Worm (Caenorhabditis elegans): ENCODE measurements around the gene lbp-3.
A peak's percentile ranks its signal among the peaks of the same experiment; 100 is the strongest.

DNA sequence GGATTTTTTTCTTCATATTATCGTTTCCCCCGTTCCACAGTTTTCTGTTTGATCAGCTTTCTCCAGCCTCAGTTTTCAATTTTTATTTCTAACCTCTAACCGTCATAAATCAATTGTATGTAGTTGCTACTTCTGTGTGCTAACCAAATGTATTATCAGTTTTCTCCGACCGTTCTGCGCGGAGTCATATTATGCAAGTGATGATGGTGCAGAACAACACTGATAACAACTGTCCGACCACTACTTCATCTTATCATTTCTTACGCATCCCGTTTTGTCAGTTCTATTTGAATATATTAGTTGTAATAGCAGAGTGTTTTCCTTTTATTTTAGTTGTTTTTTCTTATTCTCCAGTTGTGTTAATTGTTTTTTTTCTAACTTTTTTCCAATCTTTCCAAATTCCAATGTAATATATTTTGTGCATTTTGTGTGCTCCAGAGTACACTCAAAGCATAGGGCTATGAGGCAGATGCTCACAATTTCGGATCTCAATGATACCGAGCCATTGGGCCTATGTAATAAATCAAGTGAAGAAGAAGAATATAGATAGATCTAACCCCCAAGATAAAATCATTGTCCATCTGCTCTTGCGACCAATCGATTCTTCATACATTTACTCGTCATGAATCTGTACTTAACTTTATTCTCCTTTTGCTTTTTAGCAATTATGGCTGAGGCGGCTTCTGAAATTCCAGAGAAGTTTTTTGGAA is at the start of gene lbp-3:
- no peak for TF ChIP-seq nhr-25 (tag; optimal IDR thresholded peaks at IDR 0.05; ENCODE audit: borderline replicate concordance, insufficient read depth)
- no peak for TF ChIP-seq ZK546.5 (tag; optimal IDR thresholded peaks at IDR 0.05)
- no peak for TF ChIP-seq Y75B8A.6 (GFP tag; IDR thresholded peaks at IDR 0.05)
- no peak for TF ChIP-seq fos-1 (tag; optimal IDR thresholded peaks at IDR 0.05)
- no peak for TF ChIP-seq ces-1 (GFP tag; optimal IDR thresholded peaks at IDR 0.05)
- no peak for TF ChIP-seq unc-39 (tag; optimal IDR thresholded peaks at IDR 0.05)
- no peak for TF ChIP-seq ama-1 (optimal IDR thresholded peaks at IDR 0.05)
- TF ChIP-seq dmd-6 (GFP tag; IDR thresholded peaks at IDR 0.05) = peak; percentile 61
